Worm (Caenorhabditis elegans): ENCODE data around the gene F56B6.6.

F56B6.6 gene

DNA sequence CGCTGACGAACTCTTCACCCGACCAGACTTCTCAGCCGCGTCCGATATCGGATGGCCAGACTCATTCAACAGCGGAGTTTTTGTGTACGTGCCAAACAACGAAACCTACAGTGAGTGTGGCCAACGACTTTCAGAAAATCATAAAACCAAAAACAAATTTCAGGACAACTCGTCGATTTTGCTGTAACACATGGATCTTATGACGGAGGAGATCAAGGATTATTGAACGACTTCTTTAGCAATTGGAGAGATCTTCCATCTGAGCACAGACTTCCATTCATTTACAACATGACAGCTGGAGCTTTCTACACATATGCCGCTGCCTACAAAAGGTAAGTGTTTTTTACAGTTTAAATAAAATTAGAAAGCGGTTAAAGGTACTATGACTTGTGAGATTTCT lies 5.2 kb upstream of the F56B6.6 start:
- TF ChIP-seq nhr-25 (tag; optimal IDR thresholded peaks at IDR 0.05), result no peak
- TF ChIP-seq pqm-1 (tag; optimal IDR thresholded peaks at IDR 0.05), result no peak
- no peak for TF ChIP-seq jun-1 (tag; optimal IDR thresholded peaks at IDR 0.05)
- TF ChIP-seq ceh-9 (tag; optimal IDR thresholded peaks at IDR 0.05), result no peak
- no peak for TF ChIP-seq elt-1 (tag; optimal IDR thresholded peaks at IDR 0.05)
- TF ChIP-seq ceh-82 (tag; optimal IDR thresholded peaks at IDR 0.05), result no peak
- TF ChIP-seq nhr-12 (tag; optimal IDR thresholded peaks at IDR 0.05), result no peak
- TF ChIP-seq ZK546.5 (tag; optimal IDR thresholded peaks at IDR 0.05), result no peak
- no peak for TF ChIP-seq ceh-16 (tag; optimal IDR thresholded peaks at IDR 0.05)
- no peak for TF ChIP-seq fkh-10 (GFP tag; optimal IDR thresholded peaks at IDR 0.05)

DNA sequence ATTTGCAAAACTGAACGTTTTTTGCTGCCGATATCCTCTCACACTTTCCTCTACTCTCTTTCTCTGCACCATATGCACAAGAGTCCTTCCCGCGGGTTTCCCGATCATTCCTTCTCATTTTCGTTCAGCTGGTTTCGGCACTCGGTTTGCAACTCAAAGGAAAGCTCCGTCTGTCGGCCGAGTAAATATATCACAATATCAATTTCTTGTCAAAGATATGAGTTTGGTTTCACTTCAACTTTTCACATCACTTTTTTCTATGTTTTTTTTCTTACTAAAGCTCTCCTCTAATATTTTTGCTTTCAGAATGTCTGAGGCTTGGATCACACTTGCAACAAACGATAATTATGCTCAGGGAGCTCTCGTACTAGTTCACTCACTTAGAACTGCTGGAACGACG lies 4.5 kb upstream of the F56B6.6 start, which contains the start of gene gyg-1:
TSS of gene gyg-1 (plus strand) at position 301 of the 400 bp plus-strand sequence.
- TF ChIP-seq skn-1 (tag; optimal IDR thresholded peaks at IDR 0.05) (no peak), pha-4 (tag; optimal IDR thresholded peaks at IDR 0.05) (peak; percentile 12), fkh-2 (tag; optimal IDR thresholded peaks at IDR 0.05) (no peak), egl-5 (tag; optimal IDR thresholded peaks at IDR 0.05) (no peak), lin-15B (tag; optimal IDR thresholded peaks at IDR 0.05) (no peak), ceh-16 (tag; optimal IDR thresholded peaks at IDR 0.05) (no peak), zag-1 (tag; optimal IDR thresholded peaks at IDR 0.05) (no peak), ceh-82 (tag; optimal IDR thresholded peaks at IDR 0.05) (no peak)

DNA sequence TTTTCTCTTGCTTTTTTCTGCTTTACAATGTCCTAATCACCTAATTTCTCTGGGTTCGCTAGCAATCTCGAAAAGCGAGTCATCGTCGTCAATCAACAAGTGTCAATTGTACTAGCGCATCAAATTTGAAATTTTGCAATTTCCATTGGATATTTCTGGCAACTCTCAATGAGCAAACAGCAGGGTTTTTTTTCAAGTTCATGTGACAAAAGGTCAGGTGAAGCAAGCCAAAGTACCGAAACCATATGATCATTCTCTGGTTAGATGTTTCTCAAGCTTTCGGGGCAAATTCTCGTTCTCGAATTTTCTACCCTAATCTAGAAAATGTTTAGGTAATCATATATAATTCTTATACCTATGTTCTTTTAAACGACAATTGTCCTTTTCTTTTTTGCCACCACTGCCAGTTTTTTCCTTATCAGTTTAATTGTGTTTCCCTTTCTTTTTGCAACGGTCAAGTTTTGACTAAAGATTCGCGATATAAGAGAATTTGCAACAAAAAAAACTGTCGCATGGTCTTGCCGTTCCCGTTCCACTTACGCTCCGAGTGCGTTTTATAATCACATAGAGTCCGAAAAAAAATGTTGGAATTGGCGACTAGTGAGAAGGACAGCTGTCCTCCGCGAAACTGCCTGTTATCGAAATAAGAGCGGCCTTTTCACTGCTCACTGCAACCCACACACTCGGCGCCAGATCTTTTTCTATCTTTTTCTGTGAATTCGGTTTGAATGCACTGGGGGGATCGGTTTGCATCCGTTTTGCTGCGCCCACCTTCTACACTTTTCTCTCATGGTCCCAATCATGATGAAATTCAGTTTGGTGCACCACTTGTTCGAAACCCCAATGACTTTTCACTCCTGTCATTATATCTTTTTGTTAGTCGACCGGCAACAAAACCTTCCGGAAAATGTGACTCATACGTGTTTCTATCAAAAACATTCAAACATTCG lies 3.8 kb upstream of the F56B6.6 start:
- TF ChIP-seq snpc-4 (tag; optimal IDR thresholded peaks at IDR 0.05), result no peak
- TF ChIP-seq ceh-9 (tag; optimal IDR thresholded peaks at IDR 0.05), result no peak
- no peak for TF ChIP-seq nhr-12 (tag; optimal IDR thresholded peaks at IDR 0.05)

DNA sequence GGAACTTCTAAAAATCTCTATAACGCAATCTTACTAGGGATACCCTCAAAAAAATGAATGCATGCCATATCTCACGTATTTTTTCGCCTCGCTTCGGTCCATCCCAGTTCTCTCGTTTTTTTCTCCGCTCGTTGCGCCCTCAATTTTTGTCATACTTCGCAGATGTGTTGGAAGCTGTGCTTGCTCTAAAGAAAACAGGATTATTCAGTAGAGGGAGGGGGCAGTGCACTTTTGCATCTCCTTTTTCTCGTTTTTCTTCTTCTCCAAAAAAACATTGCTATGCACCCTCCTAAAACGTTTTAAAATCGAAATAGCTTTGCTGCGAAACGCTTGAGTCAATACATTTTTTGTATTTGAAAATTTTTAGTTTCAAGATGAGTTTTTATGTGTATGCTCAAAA lies 2.7 kb upstream of the F56B6.6 start:
- no peak for TF ChIP-seq mml-1 (tag; optimal IDR thresholded peaks at IDR 0.05)
- TF ChIP-seq mdl-1 (tag; optimal IDR thresholded peaks at IDR 0.05), result no peak
- TF ChIP-seq nhr-67 (tag; optimal IDR thresholded peaks at IDR 0.05), result no peak
- TF ChIP-seq elt-1 (tag; optimal IDR thresholded peaks at IDR 0.05), result no peak
- TF ChIP-seq lin-15B (tag; optimal IDR thresholded peaks at IDR 0.05), result no peak
- no peak for TF ChIP-seq fos-1 (tag; optimal IDR thresholded peaks at IDR 0.05)
- TF ChIP-seq egl-5 (tag; optimal IDR thresholded peaks at IDR 0.05), result no peak
- no peak for TF ChIP-seq nhr-28 (tag; optimal IDR thresholded peaks at IDR 0.05)
- no peak for TF ChIP-seq unc-62 (GFP tag; optimal IDR thresholded peaks at IDR 0.05)
- peak; percentile 30 for TF ChIP-seq hmg-11 (tag; optimal IDR thresholded peaks at IDR 0.05)
- no peak for TF ChIP-seq nhr-23 (tag; optimal IDR thresholded peaks at IDR 0.05)
- no peak for TF ChIP-seq elt-2 (tag; optimal IDR thresholded peaks at IDR 0.05)
- TF ChIP-seq jun-1 (tag; optimal IDR thresholded peaks at IDR 0.05), result no peak
- TF ChIP-seq nhr-43 (tag; optimal IDR thresholded peaks at IDR 0.05; ENCODE audit: poor library complexity, severe bottlenecking), result no peak
- TF ChIP-seq nfya-1 (tag; optimal IDR thresholded peaks at IDR 0.05; ENCODE audit: insufficient read depth), result peak; percentile 25
- TF ChIP-seq ama-1 (optimal IDR thresholded peaks at IDR 0.05), result no peak
- no peak for TF ChIP-seq ceh-28 (tag; optimal IDR thresholded peaks at IDR 0.05)
- TF ChIP-seq lsy-12 (tag; optimal IDR thresholded peaks at IDR 0.05), result no peak
- TF ChIP-seq egl-27 (tag; optimal IDR thresholded peaks at IDR 0.05), result no peak
- peak; percentile 19 for TF ChIP-seq lin-39 (tag; optimal IDR thresholded peaks at IDR 0.05)
- no peak for TF ChIP-seq nhr-12 (tag; optimal IDR thresholded peaks at IDR 0.05)
- TF ChIP-seq pqm-1 (tag; optimal IDR thresholded peaks at IDR 0.05), result no peak
- TF ChIP-seq zag-1 (tag; optimal IDR thresholded peaks at IDR 0.05), result no peak
- TF ChIP-seq nhr-77 (tag; optimal IDR thresholded peaks at IDR 0.05), result no peak

DNA sequence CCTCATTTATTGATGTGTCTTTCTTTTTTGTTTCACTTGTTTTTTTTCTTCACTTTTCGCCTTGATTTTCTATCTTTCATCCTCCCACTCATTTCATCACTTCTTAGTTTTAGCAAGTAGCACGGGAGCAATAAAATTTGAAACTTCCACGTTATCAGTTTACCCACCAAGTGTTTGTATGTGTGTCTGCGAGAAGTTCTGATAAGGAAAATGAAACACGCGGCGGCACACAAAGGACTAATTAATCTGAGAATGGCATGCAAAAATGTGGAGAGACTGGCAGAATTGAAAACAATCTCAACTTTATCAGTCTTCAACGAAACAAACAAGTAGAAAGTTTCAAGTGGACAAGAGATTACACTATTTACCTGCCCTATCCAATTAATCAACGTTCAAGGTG lies 1.4 kb upstream of the F56B6.6 start:
- peak; percentile 44 for TF ChIP-seq pha-4 (tag; optimal IDR thresholded peaks at IDR 0.05)
- no peak for TF ChIP-seq ceh-82 (tag; optimal IDR thresholded peaks at IDR 0.05)
- no peak for TF ChIP-seq ceh-9 (tag; optimal IDR thresholded peaks at IDR 0.05)
- peak; percentile 89 for TF ChIP-seq pqm-1 (tag; optimal IDR thresholded peaks at IDR 0.05)
- TF ChIP-seq skn-1 (tag; optimal IDR thresholded peaks at IDR 0.05), result no peak
- no peak for TF ChIP-seq elt-1 (tag; optimal IDR thresholded peaks at IDR 0.05)
- no peak for TF ChIP-seq nhr-28 (tag; optimal IDR thresholded peaks at IDR 0.05)
- TF ChIP-seq ZK546.5 (tag; optimal IDR thresholded peaks at IDR 0.05), result no peak
- no peak for TF ChIP-seq tbx-2 (tag; optimal IDR thresholded peaks at IDR 0.05)
- no peak for TF ChIP-seq nhr-76 (tag; optimal IDR thresholded peaks at IDR 0.05)
- TF ChIP-seq ztf-11 (tag; optimal IDR thresholded peaks at IDR 0.05), result no peak
- peak; percentile 36 for TF ChIP-seq jun-1 (tag; optimal IDR thresholded peaks at IDR 0.05)
- no peak for TF ChIP-seq R02D3.7 (tag; optimal IDR thresholded peaks at IDR 0.05)
- TF ChIP-seq nhr-11 (tag; optimal IDR thresholded peaks at IDR 0.05), result no peak
- TF ChIP-seq elt-3 (tag; optimal IDR thresholded peaks at IDR 0.05), result no peak
- no peak for TF ChIP-seq unc-62 (GFP tag; optimal IDR thresholded peaks at IDR 0.05)
- TF ChIP-seq nfya-1 (tag; optimal IDR thresholded peaks at IDR 0.05; ENCODE audit: insufficient read depth), result no peak
- no peak for TF ChIP-seq egl-5 (tag; optimal IDR thresholded peaks at IDR 0.05)
- TF ChIP-seq nhr-43 (tag; optimal IDR thresholded peaks at IDR 0.05; ENCODE audit: poor library complexity, severe bottlenecking), result no peak
- no peak for TF ChIP-seq nhr-77 (tag; optimal IDR thresholded peaks at IDR 0.05)
- TF ChIP-seq nhr-237 (tag; optimal IDR thresholded peaks at IDR 0.05), result no peak
- TF ChIP-seq hmg-11 (tag; optimal IDR thresholded peaks at IDR 0.05), result no peak
- no peak for TF ChIP-seq snpc-4 (tag; optimal IDR thresholded peaks at IDR 0.05)
- TF ChIP-seq daf-12 (tag; optimal IDR thresholded peaks at IDR 0.05), result no peak
- peak; percentile 96 for TF ChIP-seq elt-2 (tag; optimal IDR thresholded peaks at IDR 0.05)
